Worm (Caenorhabditis elegans) whole organism, L2 larva: ENCODE results near the gene mbl-1.
A peak's percentile ranks its signal among the peaks of the same experiment; 100 is the strongest.

ENCODE experiments used
- C34F6.9 ChIP-seq: fragments of 150-350 bp; optimal IDR thresholded peaks from 2 replicates; lab custom pipeline; 2014; ENCODE audit warnings: missing biosample characterization, missing genetic modification characterization
- F13H6.1 ChIP-seq: sonication (generic microtip); optimal IDR thresholded peaks from 2 replicates; lab custom pipeline; 2016; ENCODE audit warnings: missing genetic modification characterization, missing compliant biosample characterization
- ZK546.5 ChIP-seq: sonication (generic microtip); optimal IDR thresholded peaks from 2 replicates; lab custom pipeline; 2017; ENCODE audit warnings: missing biosample characterization, missing genetic modification characterization
- ama-1 ChIP-seq: fragments of 150-350 bp; optimal IDR thresholded peaks from 2 replicates; lab custom pipeline; 2018; ENCODE audit warnings: inconsistent platforms
- blmp-1 ChIP-seq: sonication (generic microtip); optimal IDR thresholded peaks from 2 replicates; lab custom pipeline; 2017; ENCODE audit warnings: missing genetic modification characterization, mild to moderate bottlenecking, missing compliant biosample characterization, antibody characterized with exemption, moderate library complexity; ENCODE audit not compliant: insufficient read depth
- ceh-16 ChIP-seq: fragments of 150-350 bp; optimal IDR thresholded peaks from 2 replicates; lab custom pipeline; 2014; ENCODE audit warnings: missing biosample characterization, missing genetic modification characterization
- ceh-82 ChIP-seq: fragments of 150-350 bp; optimal IDR thresholded peaks from 2 replicates; lab custom pipeline; 2014; ENCODE audit warnings: missing biosample characterization, missing genetic modification characterization
- crh-2 ChIP-seq: sonication (generic microtip); optimal IDR thresholded peaks from 2 replicates; lab custom pipeline; 2017; ENCODE audit warnings: missing biosample characterization, missing genetic modification characterization
- dmd-4 ChIP-seq: sonication (generic microtip); optimal IDR thresholded peaks from 2 replicates; lab custom pipeline; 2017; ENCODE audit warnings: missing biosample characterization, missing genetic modification characterization
- egl-27 ChIP-seq: sonication (generic microtip); optimal IDR thresholded peaks from 3 replicates; lab custom pipeline; 2017; ENCODE audit warnings: missing biosample characterization, missing genetic modification reagents, missing genetic modification characterization
- elt-3 ChIP-seq: sonication (generic microtip); optimal IDR thresholded peaks from 2 replicates; lab custom pipeline; 2017; ENCODE audit warnings: missing biosample characterization, missing genetic modification characterization
- fos-1 ChIP-seq: fragments of 150-350 bp; optimal IDR thresholded peaks from 2 replicates; lab custom pipeline; 2014; ENCODE audit warnings: missing biosample characterization, missing genetic modification characterization
- lin-11 ChIP-seq: fragments of 150-350 bp; sonication (generic microtip); optimal IDR thresholded peaks from 2 replicates; lab custom pipeline; 2014; ENCODE audit warnings: missing biosample characterization, missing genetic modification characterization, inconsistent platforms, mixed read lengths
- lin-13 ChIP-seq: fragments of 150-350 bp; optimal IDR thresholded peaks from 2 replicates; lab custom pipeline; 2014; ENCODE audit warnings: missing biosample characterization, missing genetic modification reagents, missing genetic modification characterization
- lin-39 ChIP-seq: fragments of 150-350 bp; optimal IDR thresholded peaks from 2 replicates; lab custom pipeline; 2014; ENCODE audit warnings: missing biosample characterization, missing genetic modification reagents, missing genetic modification characterization
- lsy-2 ChIP-seq, 2 experiments: fragments of 150-350 bp in 1 of 2; sonication (generic microtip) in 1 of 2; optimal IDR thresholded peaks; 2 replicates each; lab custom pipeline; 2014 to 2017; ENCODE audit warnings: missing biosample characterization in 2 of 2, missing genetic modification characterization in 2 of 2
- mab-5 ChIP-seq: fragments of 150-350 bp; optimal IDR thresholded peaks from 2 replicates; lab custom pipeline; 2014; ENCODE audit warnings: missing biosample characterization, missing genetic modification characterization
- mbf-1 ChIP-seq: sonication (generic microtip); optimal IDR thresholded peaks from 2 replicates; lab custom pipeline; 2017; ENCODE audit warnings: missing biosample characterization, missing genetic modification characterization
- nhr-10 ChIP-seq: sonication (generic microtip); optimal IDR thresholded peaks from 2 replicates; lab custom pipeline; 2017; ENCODE audit warnings: missing biosample characterization, missing genetic modification characterization
- nhr-11 ChIP-seq: fragments of 150-350 bp; optimal IDR thresholded peaks from 2 replicates; lab custom pipeline; 2014; ENCODE audit warnings: missing biosample characterization, missing genetic modification characterization
- nhr-129 ChIP-seq: fragments of 150-350 bp; optimal IDR thresholded peaks from 2 replicates; lab custom pipeline; 2014; ENCODE audit warnings: missing biosample characterization, missing genetic modification characterization
- nhr-21 ChIP-seq: fragments of 150-350 bp; optimal IDR thresholded peaks from 2 replicates; lab custom pipeline; 2014; ENCODE audit warnings: missing biosample characterization, missing genetic modification characterization
- nhr-23 ChIP-seq: fragments of 150-350 bp; optimal IDR thresholded peaks from 2 replicates; lab custom pipeline; 2014; ENCODE audit warnings: missing biosample characterization, missing genetic modification reagents, missing genetic modification characterization
- nhr-237 ChIP-seq: fragments of 150-350 bp; optimal IDR thresholded peaks from 2 replicates; lab custom pipeline; 2014; ENCODE audit warnings: missing biosample characterization, missing genetic modification characterization
- nhr-25 ChIP-seq: fragments of 150-350 bp; sonication (generic microtip); optimal IDR thresholded peaks from 3 replicates; lab custom pipeline; 2014; ENCODE audit warnings: missing biosample characterization, missing genetic modification characterization
- nhr-6 ChIP-seq: fragments of 150-350 bp; optimal IDR thresholded peaks from 2 replicates; lab custom pipeline; 2014; ENCODE audit warnings: missing biosample characterization, missing genetic modification characterization
- nhr-77 ChIP-seq: fragments of 150-350 bp; optimal IDR thresholded peaks from 2 replicates; lab custom pipeline; 2014; ENCODE audit warnings: missing biosample characterization, missing genetic modification characterization
- peb-1 ChIP-seq: fragments of 150-350 bp; optimal IDR thresholded peaks from 2 replicates; lab custom pipeline; 2014; ENCODE audit warnings: missing biosample characterization, missing genetic modification characterization
- sem-4 ChIP-seq: fragments of 150-350 bp; optimal IDR thresholded peaks from 2 replicates; lab custom pipeline; 2014; ENCODE audit warnings: missing biosample characterization, missing genetic modification reagents, missing genetic modification characterization
- skn-1 ChIP-seq: sonication (generic microtip); optimal IDR thresholded peaks from 2 replicates; lab custom pipeline; 2017; ENCODE audit warnings: missing biosample characterization, missing genetic modification characterization
- sma-3 ChIP-seq: sonication (generic microtip); optimal IDR thresholded peaks from 2 replicates; lab custom pipeline; 2016; ENCODE audit warnings: missing genetic modification reagents, missing genetic modification characterization, missing compliant biosample characterization
- sma-9 ChIP-seq, 2 experiments: fragments of 150-350 bp in 1 of 2; sonication (generic microtip) in 1 of 2; optimal IDR thresholded peaks; 2 replicates each; lab custom pipeline; 2014 to 2016; ENCODE audit warnings: missing genetic modification characterization in 2 of 2, mild to moderate bottlenecking in 1 of 2, missing biosample characterization in 1 of 2, missing compliant biosample characterization in 1 of 2, missing genetic modification reagents in 1 of 2, moderate library complexity in 1 of 2
- unc-55 ChIP-seq: fragments of 150-350 bp; sonication (generic microtip); optimal IDR thresholded peaks from 3 replicates; lab custom pipeline; 2014; ENCODE audit warnings: missing biosample characterization, missing genetic modification reagents, missing genetic modification characterization
- unc-62 ChIP-seq: fragments of 150-350 bp; optimal IDR thresholded peaks from 2 replicates; lab custom pipeline; 2014; ENCODE audit warnings: missing biosample characterization, missing genetic modification reagents, missing genetic modification characterization
- ztf-1 ChIP-seq: fragments of 200-800 bp; sonication (Bioruptor generic); conservative IDR thresholded peaks from 2 replicates; pipeline ENCODE4 v1.3.6; 2022; ENCODE audit warnings: missing genetic modification characterization, missing compliant biosample characterization
- ztf-11 ChIP-seq: sonication (generic microtip); optimal IDR thresholded peaks from 2 replicates; lab custom pipeline; 2017; ENCODE audit warnings: missing biosample characterization, missing genetic modification characterization
- ztf-4 ChIP-seq: fragments of 150-350 bp; optimal IDR thresholded peaks from 2 replicates; lab custom pipeline; 2014; ENCODE audit warnings: missing biosample characterization, missing genetic modification characterization

The mbl-1 gene

ce11 chrX:16931255-16932023, 47.0 kb upstream of the mbl-1 start:
- TF ChIP-seq ZK546.5 (tag; lab: Kevin White, UChicago) (no peak), blmp-1 (tag; lab: Kevin White, UChicago) (no peak), ztf-1 (GFP tag; lab: Robert Waterston, UW) (no peak), mbf-1 (tag; lab: Kevin White, UChicago) (no peak), C34F6.9 (no peak), dmd-4 (tag; lab: Kevin White, UChicago) (no peak), lin-13 (GFP tag; lab: Kevin White, UChicago) (peak; percentile 81), unc-62 (GFP tag; lab: Kevin White, UChicago) (no peak), egl-27 (tag; lab: Kevin White, UChicago) (no peak), sma-3 (GFP tag; lab: Kevin White, UChicago) (no peak), ceh-16 (tag; lab: Kevin White, UChicago) (no peak), lsy-2 (tag; optimal IDR thresholded peaks at IDR 0.05; lab: Kevin White, UChicago) (peak; percentile 37 to 43), nhr-129 (peak; percentile 96), fos-1 (tag; lab: Kevin White, UChicago) (no peak), ztf-4 (tag; lab: Kevin White, UChicago) (peak; percentile 87), unc-55 (GFP tag; lab: Kevin White, UChicago) (no peak), nhr-10 (peak; percentile 33), mab-5 (no peak), ama-1 (lab: Kevin White, UChicago) (peak; percentile 99), elt-3 (no peak), lin-39 (no peak), nhr-21 (tag; lab: Kevin White, UChicago) (no peak), sma-9 (GFP tag; optimal IDR thresholded peaks at IDR 0.05; lab: Kevin White, UChicago) (peak; percentile 40), sma-9 (tag; optimal IDR thresholded peaks at IDR 0.05; lab: Kevin White, UChicago) (no peak), nhr-11 (no peak), nhr-25 (peak; percentile 67), sem-4 (tag; lab: Kevin White, UChicago) (peak; percentile 66), skn-1 (peak; percentile 44), nhr-237 (tag; lab: Kevin White, UChicago) (peak; percentile 13), crh-2 (no peak), peb-1 (tag; lab: Kevin White, UChicago) (no peak), nhr-77 (tag; lab: Kevin White, UChicago) (peak; percentile 18), nhr-6 (no peak)
- TF ChIP-seq, all 48 proteins: peak for 12

- TF ChIP-seq skn-1 (no peak), lin-39 (no peak), sem-4 (tag; lab: Kevin White, UChicago) (no peak), lin-11 (tag; lab: Kevin White, UChicago) (no peak), nhr-237 (tag; lab: Kevin White, UChicago) (no peak), ceh-82 (tag; lab: Kevin White, UChicago) (no peak), sma-9 (GFP tag; optimal IDR thresholded peaks at IDR 0.05; lab: Kevin White, UChicago) (no peak), sma-9 (tag; optimal IDR thresholded peaks at IDR 0.05; lab: Kevin White, UChicago) (no peak), nhr-21 (tag; lab: Kevin White, UChicago) (no peak), ceh-16 (tag; lab: Kevin White, UChicago) (no peak), nhr-23 (no peak), ztf-11 (no peak), lin-13 (GFP tag; lab: Kevin White, UChicago) (no peak), nhr-10 (no peak), sma-3 (GFP tag; lab: Kevin White, UChicago) (no peak), F13H6.1 (tag; lab: Kevin White, UChicago) (no peak), mab-5 (no peak), ztf-1 (GFP tag; lab: Robert Waterston, UW) (no peak), nhr-25 (no peak)
- TF ChIP-seq, all 48 proteins: peak for 0
These were observed 36.1 kb upstream of the mbl-1 start for ce11 chrX:16942316-16942715.
